Fruit fly (Drosophila melanogaster): Measurements from ENCODE around the gene CG2116.
A peak's percentile ranks its signal among the peaks of the same experiment; 100 is the strongest.

Gene CG2116

dm6 chrX:8129204-8129997, at the start of gene CG2116 (continued):
- TF ChIP-seq CG1024 (GFP tag; IDR thresholded peaks at IDR 0.05) (no peak), zen (tag; optimal IDR thresholded peaks at IDR 0.05) (no peak), Ets65A (GFP tag) (peak; percentile 70), CG8359 (GFP tag; optimal IDR thresholded peaks at IDR 0.05; ENCODE audit: borderline replicate concordance) (no peak), CG30431 (GFP tag; optimal IDR thresholded peaks at IDR 0.05) (no peak), caup (GFP tag; optimal IDR thresholded peaks at IDR 0.05; ENCODE audit: severe bottlenecking) (no peak), CG3995 (GFP tag; optimal IDR thresholded peaks at IDR 0.05) (peak; percentile 46), CG6791 (GFP tag; IDR thresholded peaks at IDR 0.05; ENCODE audit: partially characterized antibody) (peak; percentile 64), CG4820 (GFP tag; optimal IDR thresholded peaks at IDR 0.05) (no peak), CG12942 (GFP tag; optimal IDR thresholded peaks at IDR 0.05) (no peak), CG7745 (tag; optimal IDR thresholded peaks at IDR 0.05) (peak; percentile 90), CG4617 (GFP tag; optimal IDR thresholded peaks at IDR 0.05; ENCODE audit: borderline replicate concordance) (peak; percentile 48), HHEX (GFP tag; optimal IDR thresholded peaks at IDR 0.05) (no peak), CG7839 (tag; optimal IDR thresholded peaks at IDR 0.05) (no peak), Mad (GFP tag; optimal IDR thresholded peaks at IDR 0.05) (no peak), CG9876 (GFP tag; optimal IDR thresholded peaks at IDR 0.05) (no peak), CG9215 (GFP tag; IDR thresholded peaks at IDR 0.05) (no peak), CG4707 (GFP tag; optimal IDR thresholded peaks at IDR 0.05) (no peak), Blimp-1 (GFP tag; optimal IDR thresholded peaks at IDR 0.05) (no peak), Nf-YC (tag; optimal IDR thresholded peaks at IDR 0.05) (peak; percentile 20), CG14050 (GFP tag; IDR thresholded peaks at IDR 0.05) (no peak), CG2678 (tag; optimal IDR thresholded peaks at IDR 0.05) (no peak), CG12236 (GFP tag; optimal IDR thresholded peaks at IDR 0.05) (no peak), chinmo (GFP tag; IDR thresholded peaks at IDR 0.05; ENCODE audit: partially characterized antibody) (peak; percentile 70), CG1832 (GFP tag; optimal IDR thresholded peaks at IDR 0.05) (no peak), NfI (GFP tag; optimal IDR thresholded peaks at IDR 0.05) (no peak), abd-A (tag; optimal IDR thresholded peaks at IDR 0.05) (no peak), C15 (GFP tag; IDR thresholded peaks at IDR 0.05) (no peak), zen2 (GFP tag; IDR thresholded peaks at IDR 0.05; ENCODE audit: partially characterized antibody) (peak; percentile 52; the same call in 1 of the 3 replicates), Abd-B (GFP tag; optimal IDR thresholded peaks at IDR 0.05) (peak; percentile 6), CG17912 (GFP tag; optimal IDR thresholded peaks at IDR 0.05) (no peak), CG3726 (GFP tag; IDR thresholded peaks at IDR 0.05) (no peak), cato (GFP tag; optimal IDR thresholded peaks at IDR 0.05; ENCODE audit: borderline replicate concordance) (no peak), CG12391 (tag; optimal IDR thresholded peaks at IDR 0.05) (peak; percentile 22), vfl (GFP tag; optimal IDR thresholded peaks at IDR 0.05) (no peak), cwo (GFP tag; optimal IDR thresholded peaks at IDR 0.05) (no peak), MESR4 (GFP tag; optimal IDR thresholded peaks at IDR 0.05) (peak; percentile 84), Opbp (GFP tag; IDR thresholded peaks at IDR 0.05; ENCODE audit: partially characterized antibody) (peak; percentile 43; the same call in 2 of the 3 replicates), CG6272 (GFP tag; IDR thresholded peaks at IDR 0.05) (no peak), CG12155 (GFP tag; optimal IDR thresholded peaks at IDR 0.05) (no peak), TFAM (GFP tag; optimal IDR thresholded peaks at IDR 0.05) (no peak), Dp (GFP tag; optimal IDR thresholded peaks at IDR 0.05) (peak; percentile 74), CG43689 (GFP tag; IDR thresholded peaks at IDR 0.05) (no peak), CG34422 (GFP tag; IDR thresholded peaks at IDR 0.05) (0 out of 3 replicates have a peak, but pooled peaks have one; percentile 16), CG9797 (GFP tag; optimal IDR thresholded peaks at IDR 0.05) (peak; percentile 78), CG15073 (GFP tag; optimal IDR thresholded peaks at IDR 0.05) (no peak), CG10543 (GFP tag; optimal IDR thresholded peaks at IDR 0.05) (peak; percentile 9), pum (GFP tag; optimal IDR thresholded peaks at IDR 0.05) (no peak)
